Worm (Caenorhabditis elegans): Measurements from ENCODE around the gene ssp-35.

ssp-35 gene

DNA sequence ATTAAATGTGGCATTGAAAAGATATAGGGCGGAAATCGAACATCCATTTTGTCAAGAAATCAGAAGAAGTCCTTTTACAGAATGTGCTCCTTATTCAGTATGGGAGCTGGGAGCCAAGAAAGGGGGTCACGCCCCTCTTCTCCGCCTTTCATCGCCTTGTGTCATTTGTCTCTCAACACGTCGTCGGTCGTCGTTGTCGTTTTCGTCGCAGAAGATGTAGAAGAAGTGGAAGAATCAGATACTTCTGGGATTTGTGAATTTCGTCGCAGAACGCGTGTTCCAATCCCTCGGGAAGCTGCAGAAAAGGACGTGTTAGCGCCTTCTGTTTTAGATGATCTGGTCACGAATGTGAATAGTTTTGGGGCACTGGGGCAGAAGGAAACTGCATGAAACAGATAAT is 13.3 kb upstream of the ssp-35 start, which contains the start of gene bnc-1:
Gene bnc-1, minus strand, starts transcription at position 101 of the 400 bp plus-strand sequence.
- TF ChIP-seq duxl-1 (tag; optimal IDR thresholded peaks at IDR 0.05; ENCODE audit: poor library complexity) (no peak), ces-1 (GFP tag; optimal IDR thresholded peaks at IDR 0.05) (no peak), gei-8 (GFP tag; optimal IDR thresholded peaks at IDR 0.05) (no peak), dmd-8 (GFP tag; IDR thresholded peaks at IDR 0.05) (no peak), saeg-2 (GFP tag; IDR thresholded peaks at IDR 0.05) (no peak), F44E2.7 (GFP tag; IDR thresholded peaks at IDR 0.05) (peak; percentile 33; the same call in 1 of the 2 replicates), skn-1 (tag; optimal IDR thresholded peaks at IDR 0.05) (no peak)

DNA sequence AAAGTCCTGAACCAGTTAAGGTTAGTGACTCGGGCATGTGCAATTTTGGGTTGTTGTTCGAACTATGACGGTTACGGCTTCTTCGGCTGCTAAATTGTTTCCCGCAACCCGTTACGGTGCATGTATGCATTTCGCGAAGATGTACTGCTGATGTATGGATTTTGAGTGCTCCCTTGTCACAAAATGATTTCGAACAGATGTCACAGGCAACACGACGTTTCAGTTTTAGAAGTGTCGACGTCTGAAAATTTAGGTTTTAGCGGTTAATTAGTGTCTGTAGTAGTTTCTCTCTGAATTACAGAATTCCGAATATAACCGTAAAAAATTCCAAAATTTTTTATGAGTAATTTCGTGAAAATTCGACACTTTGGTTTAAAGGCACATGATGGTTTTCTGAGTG is 12.1 kb upstream of the ssp-35 start:
- TF ChIP-seq hlh-30 (tag; optimal IDR thresholded peaks at IDR 0.05; ENCODE audit: insufficient read depth) (no peak), ZK337.2 (GFP tag; IDR thresholded peaks at IDR 0.05) (no peak), unc-62 (GFP tag; optimal IDR thresholded peaks at IDR 0.05 in 1 of 2) (no peak), unc-62 (tag; optimal IDR thresholded peaks at IDR 0.05) (no peak), mep-1 (tag; optimal IDR thresholded peaks at IDR 0.05) (no peak), zfp-3 (GFP tag; conservative IDR thresholded peaks at IDR 0.05) (no peak), ztf-11 (tag; optimal IDR thresholded peaks at IDR 0.05) (no peak), daf-19 (GFP tag; conservative IDR thresholded peaks at IDR 0.05) (no peak), sdz-12 (GFP tag; optimal IDR thresholded peaks at IDR 0.05) (no peak), madf-5 (GFP tag; IDR thresholded peaks at IDR 0.05) (no peak), mes-2 (tag; optimal IDR thresholded peaks at IDR 0.05; ENCODE audit: poor library complexity, severe bottlenecking) (no peak), egl-27 (tag; optimal IDR thresholded peaks at IDR 0.05) (no peak), ztf-7 (tag; optimal IDR thresholded peaks at IDR 0.05) (no peak), Y105C5A.15 (GFP tag; IDR thresholded peaks at IDR 0.05) (no peak), cey-2 (tag; optimal IDR thresholded peaks at IDR 0.05; ENCODE audit: borderline replicate concordance, insufficient read depth) (no peak), ceh-82 (tag; optimal IDR thresholded peaks at IDR 0.05) (no peak)

DNA sequence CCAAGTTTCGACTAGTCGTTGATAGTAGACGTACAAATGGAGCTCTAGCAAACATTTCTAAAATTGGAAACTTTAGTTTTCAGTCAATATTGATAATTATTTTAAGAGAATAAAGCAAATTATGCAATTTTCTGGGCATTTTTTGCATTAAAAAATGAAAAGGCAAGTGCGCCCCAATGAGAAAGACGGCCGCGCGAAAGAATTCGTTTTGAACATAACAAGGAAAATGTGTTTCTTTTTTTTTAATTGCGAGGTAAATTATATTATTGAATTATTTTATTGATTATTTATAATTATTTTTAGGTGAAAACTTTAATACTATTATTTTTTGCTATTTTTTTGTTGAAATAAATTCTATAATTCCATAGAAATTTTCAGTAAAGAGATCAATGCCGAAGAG is 7.9 kb upstream of the ssp-35 start, which contains the start of the genes tsfm-1 and capg-2:
Gene tsfm-1, minus strand, starts transcription at position 57 of the 400 bp plus-strand sequence.
Gene capg-2, plus strand, starts transcription at position 379 of the 400 bp plus-strand sequence.
- no peak for TF ChIP-seq D1046.2 (GFP tag; IDR thresholded peaks at IDR 0.05)
- TF ChIP-seq dmd-8 (GFP tag; IDR thresholded peaks at IDR 0.05) = no peak
- TF ChIP-seq mep-1 (tag; optimal IDR thresholded peaks at IDR 0.05) = no peak
- TF ChIP-seq ceh-62 (tag; optimal IDR thresholded peaks at IDR 0.05) = no peak
- TF ChIP-seq dmd-6 (GFP tag; IDR thresholded peaks at IDR 0.05) = no peak
- no peak for TF ChIP-seq Y48G9A.11 (GFP tag; IDR thresholded peaks at IDR 0.05)
- no peak for TF ChIP-seq ztf-11 (tag; optimal IDR thresholded peaks at IDR 0.05)
- TF ChIP-seq Y75B8A.6 (GFP tag; IDR thresholded peaks at IDR 0.05) = no peak
- TF ChIP-seq ZK337.2 (GFP tag; IDR thresholded peaks at IDR 0.05) = no peak
- no peak for TF ChIP-seq mdl-1 (tag; optimal IDR thresholded peaks at IDR 0.05)
- TF ChIP-seq dpl-1 (GFP tag; optimal IDR thresholded peaks at IDR 0.05) = peak; percentile 73
- TF ChIP-seq daf-16 (GFP tag; optimal IDR thresholded peaks at IDR 0.05) = no peak
- no peak for TF ChIP-seq daf-16 (tag; optimal IDR thresholded peaks at IDR 0.05)
- TF ChIP-seq lin-39 (tag; optimal IDR thresholded peaks at IDR 0.05) = no peak
- TF ChIP-seq tag-97 (GFP tag; IDR thresholded peaks at IDR 0.05) = no peak
- peak; percentile 84 for TF ChIP-seq lin-38 (GFP tag; IDR thresholded peaks at IDR 0.05)
- TF ChIP-seq aha-1 (tag) = peak; percentile 62
- no peak for TF ChIP-seq lir-3 (tag; optimal IDR thresholded peaks at IDR 0.05)
- TF ChIP-seq mes-2 (tag; optimal IDR thresholded peaks at IDR 0.05; ENCODE audit: poor library complexity, severe bottlenecking) = peak; percentile 29
- no peak for TF ChIP-seq spr-3 (GFP tag; optimal IDR thresholded peaks at IDR 0.05)
- no peak for TF ChIP-seq nhr-48 (tag; optimal IDR thresholded peaks at IDR 0.05)
- no peak for TF ChIP-seq snpc-4 (tag; optimal IDR thresholded peaks at IDR 0.05)
